Worm (Caenorhabditis elegans) whole organism, L4/young adult: ENCODE data around the gene K08D8.4.

Experiments
- W03F9.2 ChIP-seq: fragments of 150-350 bp; optimal IDR thresholded peaks from 2 replicates; lab custom pipeline; 2014; ENCODE audit warnings: missing biosample characterization, missing genetic modification characterization
- dao-5 ChIP-seq: sonication (generic microtip); optimal IDR thresholded peaks from 2 replicates; lab custom pipeline; 2016; ENCODE audit warnings: missing genotype, missing genetic modification characterization, moderate library complexity, missing compliant biosample characterization
- him-1 ChIP-seq: sonication (generic microtip); optimal IDR thresholded peaks from 2 replicates; lab custom pipeline; 2016; ENCODE audit warnings: missing genotype, missing genetic modification reagents, missing genetic modification characterization, missing compliant biosample characterization

DNA sequence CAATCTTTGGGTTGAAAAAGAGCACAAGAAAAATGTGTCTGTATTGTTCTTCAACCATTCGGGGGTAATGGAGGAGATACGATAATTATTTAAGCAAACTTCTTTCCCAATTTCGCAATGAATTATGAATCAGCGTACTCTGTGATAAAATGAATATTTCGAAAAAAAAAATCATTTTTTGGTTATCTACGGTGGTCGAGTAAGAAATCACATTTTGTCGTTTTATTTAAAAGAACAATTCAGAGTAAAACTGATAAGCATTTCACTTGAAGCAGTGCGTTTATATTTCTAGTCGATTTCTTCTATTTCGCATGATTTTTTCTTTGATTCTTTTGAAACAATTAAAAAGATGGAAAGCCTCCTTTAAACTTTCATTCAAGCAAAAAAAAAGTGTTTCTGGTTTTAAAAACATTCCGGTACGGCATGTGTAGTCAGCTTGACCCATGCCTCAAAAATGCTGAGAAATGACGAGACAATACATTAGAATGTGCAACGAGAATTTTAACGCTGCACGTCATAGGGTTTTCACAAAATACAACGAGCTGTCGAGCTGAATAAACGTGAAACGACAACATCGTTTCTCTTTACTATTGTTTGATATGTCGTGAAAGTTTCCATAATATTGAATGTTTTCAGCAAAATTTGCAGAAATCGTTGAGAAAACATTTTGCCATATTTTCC, 7.2 kb downstream of the K08D8.4 start, which contains the start of gene K08D8.2:
- TF ChIP-seq him-1 (no peak), W03F9.2 (tag; lab: Kevin White, UChicago) (no peak), dao-5 (no peak)
